Worm (Caenorhabditis elegans) whole organism, late embryonic: ENCODE results near the gene K07E3.1.

Source experiments
- C38D4.7 ChIP-seq: fragments of 200-800 bp; sonication (Bioruptor generic); optimal IDR thresholded peaks from 2 replicates; lab custom pipeline; 2018; ENCODE audit warnings: mild to moderate bottlenecking, missing genetic modification characterization, moderate library complexity, missing compliant biosample characterization
- F13H6.1 ChIP-seq: sonication (generic microtip); optimal IDR thresholded peaks from 2 replicates; lab custom pipeline; 2016; ENCODE audit warnings: missing genetic modification characterization, missing compliant biosample characterization
- K09A11.1 ChIP-seq: sonication (generic microtip); optimal IDR thresholded peaks from 2 replicates; lab custom pipeline; 2017; ENCODE audit warnings: antibody characterized with exemption, mild to moderate bottlenecking, missing genetic modification characterization, missing compliant biosample characterization; ENCODE audit not compliant: insufficient read depth
- T23F11.4 ChIP-seq: fragments of 200-800 bp; sonication (Bioruptor generic); optimal IDR thresholded peaks from 2 replicates; lab custom pipeline; 2018; ENCODE audit warnings: mild to moderate bottlenecking, missing genetic modification characterization, missing compliant biosample characterization
- Y22D7AL.16 ChIP-seq: sonication (generic microtip); optimal IDR thresholded peaks from 2 replicates; lab custom pipeline; 2016; ENCODE audit warnings: missing genetic modification characterization, missing compliant biosample characterization
- ahr-1 ChIP-seq: sonication (generic microtip); optimal IDR thresholded peaks from 2 replicates; lab custom pipeline; 2016; ENCODE audit warnings: missing genetic modification characterization, missing compliant biosample characterization
- ceh-14 ChIP-seq: sonication (generic microtip); optimal IDR thresholded peaks from 2 replicates; lab custom pipeline; 2016; ENCODE audit warnings: missing genotype, missing genetic modification characterization, missing compliant biosample characterization
- ceh-2 ChIP-seq: sonication (generic microtip); optimal IDR thresholded peaks from 2 replicates; lab custom pipeline; 2016; ENCODE audit warnings: missing genotype, missing genetic modification characterization, missing compliant biosample characterization
- ceh-30 ChIP-seq: fragments of 150-350 bp; optimal IDR thresholded peaks from 2 replicates; lab custom pipeline; 2014; ENCODE audit warnings: missing biosample characterization, missing genetic modification characterization
- ceh-31 ChIP-seq: sonication (generic microtip); optimal IDR thresholded peaks from 2 replicates; lab custom pipeline; 2016; ENCODE audit warnings: missing genetic modification characterization, missing compliant biosample characterization
- ceh-34 ChIP-seq: sonication (generic microtip); optimal IDR thresholded peaks from 2 replicates; lab custom pipeline; 2016; ENCODE audit warnings: mild to moderate bottlenecking, missing genetic modification characterization, missing compliant biosample characterization
- ceh-6 ChIP-seq: fragments of 200-800 bp; sonication (Bioruptor generic); optimal IDR thresholded peaks from 2 replicates; lab custom pipeline; 2018; ENCODE audit warnings: mild to moderate bottlenecking, missing genetic modification characterization, missing compliant biosample characterization
- ceh-9 ChIP-seq: sonication (generic microtip); optimal IDR thresholded peaks from 2 replicates; lab custom pipeline; 2016; ENCODE audit warnings: mild to moderate bottlenecking, missing genetic modification characterization, inconsistent platforms, missing compliant biosample characterization
- elt-4 ChIP-seq: sonication (generic microtip); optimal IDR thresholded peaks from 2 replicates; lab custom pipeline; 2016; ENCODE audit warnings: missing genetic modification characterization, missing compliant biosample characterization
- ets-4 ChIP-seq: sonication (generic microtip); optimal IDR thresholded peaks from 2 replicates; lab custom pipeline; 2016; ENCODE audit warnings: missing genetic modification characterization, missing compliant biosample characterization
- eyg-1 ChIP-seq: sonication (generic microtip); optimal IDR thresholded peaks from 2 replicates; lab custom pipeline; 2016; ENCODE audit warnings: missing genotype, missing genetic modification characterization, missing compliant biosample characterization
- fkh-10 ChIP-seq: fragments of 150-350 bp; optimal IDR thresholded peaks from 2 replicates; lab custom pipeline; 2014; ENCODE audit warnings: missing biosample characterization, missing genetic modification reagents, missing genetic modification characterization
- fkh-6 ChIP-seq: sonication (generic microtip); optimal IDR thresholded peaks from 2 replicates; lab custom pipeline; 2016; ENCODE audit warnings: missing genetic modification characterization, missing compliant biosample characterization
- gmeb-2 ChIP-seq: sonication (generic microtip); optimal IDR thresholded peaks from 2 replicates; lab custom pipeline; 2016; ENCODE audit warnings: missing genetic modification characterization, inconsistent platforms, missing compliant biosample characterization
- hlh-30 ChIP-seq: sonication (generic microtip); optimal IDR thresholded peaks from 2 replicates; lab custom pipeline; 2017; ENCODE audit warnings: antibody characterized with exemption, missing genetic modification characterization, missing compliant biosample characterization; ENCODE audit not compliant: insufficient read depth
- hlh-6 ChIP-seq: sonication (generic microtip); optimal IDR thresholded peaks from 2 replicates; lab custom pipeline; 2016; ENCODE audit warnings: missing genotype, missing genetic modification characterization, missing compliant biosample characterization
- hlh-8 ChIP-seq: sonication (generic microtip); optimal IDR thresholded peaks from 2 replicates; lab custom pipeline; 2016; ENCODE audit warnings: missing genotype, missing genetic modification characterization, missing compliant biosample characterization
- madf-2 ChIP-seq: sonication (generic microtip); optimal IDR thresholded peaks from 2 replicates; lab custom pipeline; 2017; ENCODE audit warnings: missing genetic modification characterization, missing compliant biosample characterization
- nhr-11 ChIP-seq: fragments of 150-350 bp; optimal IDR thresholded peaks from 2 replicates; lab custom pipeline; 2014; ENCODE audit warnings: missing biosample characterization, missing genetic modification characterization
- nhr-232 ChIP-seq: sonication (generic microtip); optimal IDR thresholded peaks from 2 replicates; lab custom pipeline; 2016; ENCODE audit warnings: missing genetic modification characterization, missing compliant biosample characterization
- pax-1 ChIP-seq: fragments of 150-350 bp; optimal IDR thresholded peaks from 2 replicates; lab custom pipeline; 2014; ENCODE audit warnings: missing biosample characterization, missing genetic modification characterization
- pha-2 ChIP-seq: sonication (generic microtip); optimal IDR thresholded peaks from 2 replicates; lab custom pipeline; 2017; ENCODE audit warnings: mild to moderate bottlenecking, missing genetic modification characterization, missing compliant biosample characterization
- sdc-2 ChIP-seq: sonication (generic microtip); optimal IDR thresholded peaks from 2 replicates; lab custom pipeline; 2016; ENCODE audit warnings: missing genotype, missing genetic modification characterization, missing compliant biosample characterization
- sox-2 ChIP-seq: fragments of 200-800 bp; sonication (Bioruptor generic); IDR thresholded peaks from 2 replicates; pipeline ENCODE4 v1.3.6; 2022; ENCODE audit warnings: missing genetic modification reagents, missing genetic modification characterization, missing compliant biosample characterization
- tbx-2 ChIP-seq: sonication (generic microtip); optimal IDR thresholded peaks from 2 replicates; lab custom pipeline; 2016; ENCODE audit warnings: missing genetic modification characterization, missing compliant biosample characterization
- ttx-3 ChIP-seq: sonication (generic microtip); optimal IDR thresholded peaks from 2 replicates; lab custom pipeline; 2016; ENCODE audit warnings: missing genetic modification reagents, missing genetic modification characterization, missing compliant biosample characterization
- unc-55 ChIP-seq: sonication (generic microtip); optimal IDR thresholded peaks from 2 replicates; lab custom pipeline; 2017; ENCODE audit warnings: missing biosample characterization, missing genetic modification reagents, missing genetic modification characterization
- zip-5 ChIP-seq: sonication (generic microtip); optimal IDR thresholded peaks from 2 replicates; lab custom pipeline; 2016; ENCODE audit warnings: missing genetic modification characterization, missing compliant biosample characterization
- ztf-16 ChIP-seq: sonication (generic microtip); optimal IDR thresholded peaks from 2 replicates; lab custom pipeline; 2017; ENCODE audit warnings: missing genetic modification characterization, missing compliant biosample characterization

Gene K07E3.1

ce11 chrX:8103899-8104298 is 6.3 kb upstream of the K07E3.1 start, which contains the start of gene K07E3.2:
Gene K07E3.2 (plus strand): TSS chrX:8104298.
- TF ChIP-seq ahr-1 (tag; lab: Kevin White, UChicago) (no peak), sdc-2 (tag; lab: Kevin White, UChicago) (peak; percentile 92)
- TF ChIP-seq, all 69 proteins: peak for 1

DNA sequence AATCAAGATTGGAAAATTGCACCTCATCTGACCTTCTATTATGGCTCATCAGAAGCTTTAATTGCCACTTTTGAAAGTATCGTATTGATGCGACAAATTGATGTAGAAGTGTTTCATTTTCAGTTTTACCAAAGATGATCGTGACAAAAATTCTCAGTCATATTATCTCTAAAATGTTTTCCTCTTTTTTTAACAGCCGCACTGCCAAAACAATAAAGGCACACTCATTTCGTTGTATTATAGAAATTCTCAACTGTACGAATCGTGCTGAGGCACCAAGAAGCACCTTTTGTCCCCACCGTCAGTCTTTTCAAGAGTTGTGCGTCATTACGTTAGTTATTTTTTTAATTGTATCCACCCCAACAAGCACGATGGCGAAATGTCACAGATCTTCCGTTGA is 2.3 kb upstream of the K07E3.1 start, which contains the start of gene K07E3.9:
Gene K07E3.9 (plus strand): TSS at position 301 of the 400 bp plus-strand sequence.
- TF ChIP-seq zip-5 (tag; lab: Kevin White, UChicago) = no peak
- no peak for TF ChIP-seq gmeb-2 (tag; lab: Kevin White, UChicago)
- no peak for TF ChIP-seq hlh-6 (tag; lab: Kevin White, UChicago)
- no peak for TF ChIP-seq ttx-3 (tag; lab: Kevin White, UChicago)
- no peak for TF ChIP-seq pax-1
- TF ChIP-seq ceh-14 = no peak
- no peak for TF ChIP-seq ztf-16 (tag; lab: Kevin White, UChicago)
- TF ChIP-seq elt-4 (tag; lab: Kevin White, UChicago) = no peak
- TF ChIP-seq fkh-10 (GFP tag; lab: Kevin White, UChicago) = no peak
- TF ChIP-seq T23F11.4 (GFP tag; lab: Kevin White, UChicago) = no peak
- TF ChIP-seq C38D4.7 (GFP tag; lab: Kevin White, UChicago) = no peak
- TF ChIP-seq ceh-30 (tag; lab: Kevin White, UChicago) = no peak
- TF ChIP-seq madf-2 (tag; lab: Kevin White, UChicago) = no peak
- TF ChIP-seq fkh-6 = no peak
- TF ChIP-seq unc-55 = no peak
- TF ChIP-seq sdc-2 (tag; lab: Kevin White, UChicago) = no peak
- TF ChIP-seq nhr-11 = no peak
- TF ChIP-seq eyg-1 (tag; lab: Kevin White, UChicago) = no peak
- no peak for TF ChIP-seq sox-2 (GFP tag; lab: Robert Waterston, UW)
- no peak for TF ChIP-seq Y22D7AL.16 (tag; lab: Kevin White, UChicago)
- TF ChIP-seq, all 69 proteins: peak for 0

ce11 chrX:8109531-8109930 is 708 bp upstream of the K07E3.1 start:
- TF ChIP-seq hlh-6 (tag; lab: Kevin White, UChicago) = no peak
- TF ChIP-seq tbx-2 (tag; lab: Kevin White, UChicago) = peak; percentile 19

ce11 chrX:8116157-8116556 is 5.9 kb downstream of the K07E3.1 start, which contains the start of gene hlh-8:
Gene hlh-8 (plus strand): TSS chrX:8116457.
- TF ChIP-seq hlh-8 (tag; lab: Kevin White, UChicago) (peak; percentile 49), F13H6.1 (no peak)

- TF ChIP-seq hlh-8 (tag; lab: Kevin White, UChicago) (peak; percentile 98), ceh-31 (tag; lab: Kevin White, UChicago) (no peak)
Measured at ce11 chrX:8117827-8118317, 7.6 kb downstream of the K07E3.1 start.

DNA sequence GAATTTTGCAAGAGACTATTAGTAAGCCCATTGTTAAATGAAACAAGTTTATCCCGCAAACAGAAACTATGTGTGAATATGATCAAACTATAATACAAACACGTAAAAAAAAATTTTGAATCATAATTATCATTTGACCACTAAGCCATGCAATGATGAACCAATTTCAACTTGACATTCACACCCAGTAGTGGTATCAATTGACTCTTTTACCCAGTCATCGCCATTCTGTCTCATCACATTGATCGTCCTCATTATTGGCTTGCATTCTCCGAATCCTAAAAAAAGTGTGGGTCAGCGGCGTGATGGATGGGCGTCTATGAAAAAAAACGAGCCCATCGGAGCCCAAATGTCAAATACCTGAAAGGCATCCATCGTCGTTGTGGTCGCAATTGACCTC is 10.0 kb downstream of the K07E3.1 start:
- TF ChIP-seq ceh-9 (tag; lab: Kevin White, UChicago) = no peak
- no peak for TF ChIP-seq nhr-232 (tag; lab: Kevin White, UChicago)
- no peak for TF ChIP-seq K09A11.1 (tag; lab: Kevin White, UChicago)
- TF ChIP-seq ceh-34 = no peak
- no peak for TF ChIP-seq ceh-2 (tag; lab: Kevin White, UChicago)
- no peak for TF ChIP-seq ceh-6 (GFP tag; lab: Kevin White, UChicago)
- no peak for TF ChIP-seq ets-4 (tag; lab: Kevin White, UChicago)
- TF ChIP-seq fkh-10 (GFP tag; lab: Kevin White, UChicago) = no peak
- no peak for TF ChIP-seq pha-2 (tag; lab: Kevin White, UChicago)
- TF ChIP-seq hlh-30 (tag; lab: Kevin White, UChicago) = no peak
- TF ChIP-seq Y22D7AL.16 (tag; lab: Kevin White, UChicago) = no peak
- TF ChIP-seq zip-5 (tag; lab: Kevin White, UChicago) = no peak
